Fruit fly (Drosophila melanogaster): ENCODE results near the gene CG6171.

The CG6171 gene

dm6 chr3R:15408131-15408731 is 44.6 kb upstream of the CG6171 start, which contains the start of gene Atx2 (continued):
- TF ChIP-seq CG12104 (GFP tag; optimal IDR thresholded peaks at IDR 0.05) (no peak), da (GFP tag; optimal IDR thresholded peaks at IDR 0.05) (no peak), E2f2 (GFP tag; IDR thresholded peaks at IDR 0.05) (peak; percentile 98), ewg (GFP tag; optimal IDR thresholded peaks at IDR 0.05) (peak; percentile 78), Xrp1 (GFP tag; IDR thresholded peaks at IDR 0.05) (peak; percentile 38), CG8281 (tag; optimal IDR thresholded peaks at IDR 0.05) (no peak), CG9876 (GFP tag; optimal IDR thresholded peaks at IDR 0.05) (no peak), Pdp1 (GFP tag; optimal IDR thresholded peaks at IDR 0.05) (peak in 1 of 2 experiments; percentile 31), ash1 (GFP tag; optimal IDR thresholded peaks at IDR 0.05) (no peak), CG2199 (GFP tag; IDR thresholded peaks at IDR 0.05) (0 out of 3 replicates have a peak, but pooled peaks have one; percentile 42), Kr (GFP tag; optimal IDR thresholded peaks at IDR 0.05) (no peak), gem (tag; optimal IDR thresholded peaks at IDR 0.05) (peak; percentile 9), CG9797 (GFP tag; optimal IDR thresholded peaks at IDR 0.05) (peak; percentile 51), CG18262 (tag; optimal IDR thresholded peaks at IDR 0.05) (no peak), CG11093 (GFP tag; IDR thresholded peaks at IDR 0.05) (no peak), slp2 (GFP tag; optimal IDR thresholded peaks at IDR 0.05) (peak; percentile 5), Usf (GFP tag; optimal IDR thresholded peaks at IDR 0.05) (no peak), NfI (GFP tag; optimal IDR thresholded peaks at IDR 0.05) (peak; percentile 46), Mad (GFP tag; optimal IDR thresholded peaks at IDR 0.05) (peak; percentile 53), unc-4 (GFP tag; IDR thresholded peaks at IDR 0.05; ENCODE audit: partially characterized antibody) (peak; percentile 94), CG1024 (GFP tag; IDR thresholded peaks at IDR 0.05) (no peak), CG9609 (GFP tag; optimal IDR thresholded peaks at IDR 0.05) (peak; percentile 53), Fer2 (tag; optimal IDR thresholded peaks at IDR 0.05) (no peak), dysf (GFP tag; IDR thresholded peaks at IDR 0.05) (peak; percentile 47; the same call in 1 of the 3 replicates), az2 (GFP tag; optimal IDR thresholded peaks at IDR 0.05) (no peak), CG34376 (GFP tag; optimal IDR thresholded peaks at IDR 0.05) (no peak), Dad (GFP tag; optimal IDR thresholded peaks at IDR 0.05) (peak; percentile 25), CG3281 (GFP tag; optimal IDR thresholded peaks at IDR 0.05) (no peak), MBD-R2 (GFP tag; IDR thresholded peaks at IDR 0.05) (peak; percentile 64), twi (tag; optimal IDR thresholded peaks at IDR 0.05) (no peak), gfzf (GFP tag; optimal IDR thresholded peaks at IDR 0.05) (peak; percentile 21), CG2875 (GFP tag; optimal IDR thresholded peaks at IDR 0.05) (no peak), CG14441 (GFP tag; IDR thresholded peaks at IDR 0.05) (no peak), CG13123 (GFP tag; optimal IDR thresholded peaks at IDR 0.05) (no peak), Abd-B (GFP tag; optimal IDR thresholded peaks at IDR 0.05) (peak; percentile 30), Nf-YB (GFP tag; optimal IDR thresholded peaks at IDR 0.05) (peak; percentile 22), gt (GFP tag; IDR thresholded peaks at IDR 0.05) (no peak), otp (GFP tag; IDR thresholded peaks at IDR 0.05) (no peak), HLH54F (GFP tag; optimal IDR thresholded peaks at IDR 0.05) (peak; percentile 59), lmd (GFP tag; IDR thresholded peaks at IDR 0.05) (no peak; the same call in 1 of the 2 replicates), Bteb2 (GFP tag; optimal IDR thresholded peaks at IDR 0.05) (peak; percentile 24), Hr51 (GFP tag; optimal IDR thresholded peaks at IDR 0.05) (peak in 1 of 2 experiments; percentile 51), esg (GFP tag; conservative IDR thresholded peaks at IDR 0.05) (no peak), CG15601 (tag; optimal IDR thresholded peaks at IDR 0.05) (peak; percentile 51), CG7271 (tag; optimal IDR thresholded peaks at IDR 0.05) (no peak), slbo (GFP tag; IDR thresholded peaks at IDR 0.05) (peak; percentile 66), zen2 (GFP tag; IDR thresholded peaks at IDR 0.05; ENCODE audit: partially characterized antibody) (peak; percentile 87), tll (GFP tag; optimal IDR thresholded peaks at IDR 0.05) (no peak), Opbp (GFP tag; IDR thresholded peaks at IDR 0.05; ENCODE audit: partially characterized antibody) (peak; percentile 95)

Data from whole organism, embryonic.